Worm (Caenorhabditis elegans) whole organism, young adult: Measurements from ENCODE around the gene gck-2.

Experiments
- B0019.2 ChIP-seq: fragments of 200-800 bp; sonication (Bioruptor generic); conservative IDR thresholded peaks from 2 replicates; pipeline ENCODE4 v1.3.6; 2022; ENCODE audit warnings: missing genetic modification reagents, missing genetic modification characterization, missing compliant biosample characterization
- D2030.7 ChIP-seq: fragments of 200-800 bp; sonication (Bioruptor generic); IDR thresholded peaks from 2 replicates; pipeline ENCODE4 v1.3.6; 2022; ENCODE audit warnings: missing genetic modification reagents, missing genetic modification characterization, missing compliant biosample characterization
- F37B4.10 ChIP-seq: fragments of 200-800 bp; sonication (Bioruptor generic); IDR thresholded peaks from 2 replicates; pipeline ENCODE4 v1.3.6; 2022; ENCODE audit warnings: missing genetic modification characterization, missing compliant biosample characterization
- F49E8.2 ChIP-seq: sonication (generic microtip); optimal IDR thresholded peaks from 3 replicates; lab custom pipeline; 2017; ENCODE audit warnings: missing genetic modification characterization, mild to moderate bottlenecking, missing compliant biosample characterization, antibody characterized with exemption, moderate library complexity; ENCODE audit not compliant: insufficient read depth
- F55B11.4 ChIP-seq: sonication (generic microtip); optimal IDR thresholded peaks from 2 replicates; lab custom pipeline; 2016; ENCODE audit warnings: missing compliant biosample characterization, missing genetic modification characterization, borderline replicate concordance; ENCODE audit not compliant: insufficient read depth
- F57A8.1 ChIP-seq: fragments of 200-800 bp; sonication (Bioruptor generic); optimal IDR thresholded peaks from 2 replicates; lab custom pipeline; 2018; ENCODE audit warnings: mild to moderate bottlenecking, missing genetic modification characterization, moderate library complexity, missing compliant biosample characterization
- T07F8.4 ChIP-seq: sonication (generic microtip); optimal IDR thresholded peaks from 2 replicates; lab custom pipeline; 2016; ENCODE audit warnings: mild to moderate bottlenecking, missing genetic modification characterization, moderate library complexity, missing compliant biosample characterization
- Y53F4B.3 ChIP-seq: fragments of 200-800 bp; sonication (Bioruptor generic); IDR thresholded peaks from 2 replicates; pipeline ENCODE4 v1.3.6; 2022; ENCODE audit warnings: missing genetic modification reagents, missing genetic modification characterization, missing compliant biosample characterization
- Y79H2A.3 ChIP-seq: fragments of 200-800 bp; sonication (Bioruptor generic); conservative IDR thresholded peaks from 2 replicates; pipeline ENCODE4 v1.3.6; 2022; ENCODE audit warnings: missing genetic modification reagents, missing genetic modification characterization, missing compliant biosample characterization
- Y95B8A.8 ChIP-seq: fragments of 200-800 bp; sonication (Bioruptor generic); IDR thresholded peaks from 2 replicates; pipeline ENCODE4 v1.3.6; 2022; ENCODE audit warnings: missing genetic modification reagents, missing genetic modification characterization, missing compliant biosample characterization
- ZK185.1 ChIP-seq: sonication (generic microtip); optimal IDR thresholded peaks from 2 replicates; lab custom pipeline; 2016; ENCODE audit warnings: mild to moderate bottlenecking, missing genetic modification characterization, missing compliant biosample characterization; ENCODE audit not compliant: poor library complexity, severe bottlenecking
- attf-3 ChIP-seq: fragments of 200-800 bp; sonication (Bioruptor generic); conservative IDR thresholded peaks from 2 replicates; pipeline ENCODE4 v1.3.6; 2022; ENCODE audit warnings: missing genetic modification reagents, missing genetic modification characterization, missing compliant biosample characterization
- cebp-1 ChIP-seq, 2 experiments: fragments of 200-800 bp in 1 of 2; sonication (Bioruptor generic) in 1 of 2; sonication (generic microtip) in 1 of 2; IDR thresholded peaks in 1 of 2; optimal IDR thresholded peaks in 1 of 2; 2 replicates each; pipeline versions ENCODE4 v1.3.6 to Lab custom; 2017 to 2022; ENCODE audit warnings: missing compliant biosample characterization in 2 of 2, missing genetic modification characterization in 2 of 2, mild to moderate bottlenecking in 1 of 2, missing genetic modification reagents in 1 of 2, moderate library complexity in 1 of 2
- cebp-2 ChIP-seq: fragments of 200-800 bp; sonication (Bioruptor generic); IDR thresholded peaks from 2 replicates; pipeline ENCODE4 v1.3.6; 2022; ENCODE audit warnings: missing genetic modification characterization, missing compliant biosample characterization
- ceh-27 ChIP-seq: fragments of 200-800 bp; sonication (Bioruptor generic); optimal IDR thresholded peaks from 2 replicates; lab custom pipeline; 2018; ENCODE audit warnings: mild to moderate bottlenecking, missing genetic modification characterization, moderate library complexity, missing compliant biosample characterization
- ceh-40 ChIP-seq: fragments of 200-800 bp; sonication (Bioruptor generic); IDR thresholded peaks from 2 replicates; pipeline ENCODE4 v1.3.6; 2022; ENCODE audit warnings: missing genetic modification characterization, missing compliant biosample characterization
- ceh-91 ChIP-seq: fragments of 200-800 bp; sonication (Bioruptor generic); IDR thresholded peaks from 2 replicates; pipeline ENCODE4 v1.3.6; 2022; ENCODE audit warnings: missing genetic modification reagents, missing genetic modification characterization, missing compliant biosample characterization
- die-1 ChIP-seq: sonication (generic microtip); optimal IDR thresholded peaks from 2 replicates; lab custom pipeline; 2016; ENCODE audit warnings: missing genotype, mild to moderate bottlenecking, missing genetic modification characterization, missing compliant biosample characterization
- egl-44 ChIP-seq: fragments of 200-800 bp; sonication (Bioruptor generic); IDR thresholded peaks from 2 replicates; pipeline ENCODE4 v1.3.6; 2022; ENCODE audit warnings: missing genetic modification reagents, missing genetic modification characterization, missing compliant biosample characterization
- ets-4 ChIP-seq: fragments of 200-800 bp; sonication (Bioruptor generic); optimal IDR thresholded peaks from 2 replicates; lab custom pipeline; 2018; ENCODE audit warnings: mild to moderate bottlenecking, missing genetic modification characterization, missing compliant biosample characterization
- gei-17 ChIP-seq: fragments of 200-800 bp; sonication (Bioruptor generic); optimal IDR thresholded peaks from 2 replicates; lab custom pipeline; 2018; ENCODE audit warnings: mild to moderate bottlenecking, missing genetic modification characterization, missing compliant biosample characterization
- hrde-1 ChIP-seq: sonication (generic microtip); optimal IDR thresholded peaks from 2 replicates; lab custom pipeline; 2016; ENCODE audit warnings: missing genetic modification characterization, mild to moderate bottlenecking, missing compliant biosample characterization, moderate library complexity, missing genotype, missing genetic modification reagents, borderline replicate concordance
- lin-40 ChIP-seq: sonication (generic microtip); optimal IDR thresholded peaks from 2 replicates; lab custom pipeline; 2016; ENCODE audit warnings: missing genetic modification characterization, mild to moderate bottlenecking, missing compliant biosample characterization, missing genotype, missing genetic modification reagents
- madf-10 ChIP-seq: sonication (generic microtip); optimal IDR thresholded peaks from 2 replicates; lab custom pipeline; 2016; ENCODE audit warnings: mild to moderate bottlenecking, missing genetic modification characterization, missing compliant biosample characterization
- madf-6 ChIP-seq: fragments of 200-800 bp; sonication (Bioruptor generic); IDR thresholded peaks from 2 replicates; pipeline ENCODE4 v1.3.6; 2022; ENCODE audit warnings: missing genetic modification reagents, missing genetic modification characterization, missing compliant biosample characterization
- mel-28 ChIP-seq: sonication (generic microtip); optimal IDR thresholded peaks from 2 replicates; lab custom pipeline; 2016; ENCODE audit warnings: borderline replicate concordance, mild to moderate bottlenecking, missing genetic modification characterization, missing compliant biosample characterization
- nhr-80 ChIP-seq: sonication (generic microtip); optimal IDR thresholded peaks from 2 replicates; lab custom pipeline; 2016; ENCODE audit warnings: missing genetic modification characterization, missing compliant biosample characterization
- sea-2 ChIP-seq: fragments of 200-800 bp; sonication (Bioruptor generic); IDR thresholded peaks from 2 replicates; pipeline ENCODE4 v1.3.6; 2022; ENCODE audit warnings: missing genetic modification characterization, missing compliant biosample characterization
- sptf-2 ChIP-seq: fragments of 200-800 bp; sonication (Bioruptor generic); optimal IDR thresholded peaks from 2 replicates; lab custom pipeline; 2018; ENCODE audit warnings: mild to moderate bottlenecking, missing genetic modification characterization, missing compliant biosample characterization
- tbp1 ChIP-seq: fragments of 200-800 bp; sonication (Bioruptor generic); optimal IDR thresholded peaks from 2 replicates; lab custom pipeline; 2018; ENCODE audit warnings: mild to moderate bottlenecking, missing genetic modification characterization, missing compliant biosample characterization
- tlf-1 ChIP-seq: fragments of 200-800 bp; sonication (Bioruptor generic); optimal IDR thresholded peaks from 2 replicates; lab custom pipeline; 2018; ENCODE audit warnings: mild to moderate bottlenecking, missing genetic modification characterization, missing compliant biosample characterization
- xnd-1 ChIP-seq: sonication (generic microtip); optimal IDR thresholded peaks from 2 replicates; lab custom pipeline; 2016; ENCODE audit warnings: missing genotype, missing genetic modification reagents, missing genetic modification characterization, missing compliant biosample characterization
- ztf-22 ChIP-seq: fragments of 200-800 bp; sonication (Bioruptor generic); optimal IDR thresholded peaks from 2 replicates; lab custom pipeline; 2018; ENCODE audit warnings: mild to moderate bottlenecking, missing genetic modification characterization, moderate library complexity, missing compliant biosample characterization

The gck-2 gene

ce11 chrV:6819812-6820211 is 27.3 kb upstream of the gck-2 start, which contains the start of gene dmsr-13:
Gene dmsr-13 (minus strand): TSS chrV:6819912.
- no peak for TF ChIP-seq madf-6 (GFP tag; lab: Robert Waterston, UW)
- no peak for TF ChIP-seq tlf-1 (GFP tag; lab: Kevin White, UChicago)
- TF ChIP-seq sea-2: no peak
- TF ChIP-seq B0019.2 (GFP tag; lab: Robert Waterston, UW): no peak
- TF ChIP-seq ztf-22 (GFP tag; lab: Kevin White, UChicago): no peak
- no peak for TF ChIP-seq F37B4.10
- no peak for TF ChIP-seq mel-28
- no peak for TF ChIP-seq F55B11.4 (tag; lab: Kevin White, UChicago)
- no peak for TF ChIP-seq hrde-1 (tag; lab: Kevin White, UChicago)
- no peak for TF ChIP-seq madf-10 (tag; lab: Kevin White, UChicago)
- no peak for TF ChIP-seq Y79H2A.3 (GFP tag; lab: Robert Waterston, UW)
- no peak for TF ChIP-seq ceh-27 (GFP tag; lab: Kevin White, UChicago)
- TF ChIP-seq egl-44 (GFP tag; lab: Robert Waterston, UW): no peak
- no peak for TF ChIP-seq Y53F4B.3 (GFP tag; lab: Robert Waterston, UW)
- TF ChIP-seq T07F8.4 (tag; lab: Kevin White, UChicago): no peak
- TF ChIP-seq gei-17 (GFP tag; lab: Kevin White, UChicago): no peak
- no peak for TF ChIP-seq ceh-40 (GFP tag; lab: Robert Waterston, UW)
- no peak for TF ChIP-seq die-1 (tag; lab: Kevin White, UChicago)
- no peak for TF ChIP-seq sptf-2 (GFP tag; lab: Kevin White, UChicago)
- TF ChIP-seq tbp1 (GFP tag; lab: Kevin White, UChicago): no peak
- TF ChIP-seq, all 124 proteins: peak for 0

- TF ChIP-seq ceh-91 (GFP tag; lab: Robert Waterston, UW) (no peak), F49E8.2 (no peak), F37B4.10 (no peak), Y95B8A.8 (GFP tag; lab: Robert Waterston, UW) (no peak), Y79H2A.3 (GFP tag; lab: Robert Waterston, UW) (no peak), cebp-2 (no peak), attf-3 (GFP tag; lab: Robert Waterston, UW) (no peak), mel-28 (no peak), hrde-1 (tag; lab: Kevin White, UChicago) (no peak)
Observed at ce11 chrV:6817184-6817583, 24.7 kb upstream of the gck-2 start, which contains the start of gene dmsr-14. Gene dmsr-14 (minus strand): TSS chrV:6817284.

ce11 chrV:6813862-6814261 is 21.4 kb upstream of the gck-2 start:
- no peak for TF ChIP-seq ZK185.1 (tag; lab: Kevin White, UChicago)
- no peak for TF ChIP-seq egl-44 (GFP tag; lab: Robert Waterston, UW)
- no peak for TF ChIP-seq lin-40 (tag; lab: Kevin White, UChicago)
- TF ChIP-seq F57A8.1 (GFP tag; lab: Kevin White, UChicago): no peak
- no peak for TF ChIP-seq ceh-40 (GFP tag; lab: Robert Waterston, UW)
- TF ChIP-seq ceh-27 (GFP tag; lab: Kevin White, UChicago): no peak
- no peak for TF ChIP-seq xnd-1

ce11 chrV:6811863-6812262 is 19.4 kb upstream of the gck-2 start:
- 0 out of 2 replicates have a peak, but pooled peaks have one; percentile 34 for TF ChIP-seq cebp-1 (GFP tag; IDR thresholded peaks at IDR 0.05; lab: Robert Waterston, UW)
- no peak for TF ChIP-seq cebp-1 (tag; optimal IDR thresholded peaks at IDR 0.05; lab: Kevin White, UChicago)
- no peak for TF ChIP-seq D2030.7 (GFP tag; lab: Robert Waterston, UW)
- TF ChIP-seq nhr-80: peak; percentile 91
- 0 out of 2 replicates have a peak, but pooled peaks have one; percentile 10 for TF ChIP-seq ceh-40 (GFP tag; lab: Robert Waterston, UW)
- peak; percentile 81 for TF ChIP-seq ets-4 (GFP tag; lab: Kevin White, UChicago)
